Fruit fly (Drosophila melanogaster): ENCODE measurements around the gene CG13404.

CG13404 gene

dm6 chrX:14226093-14226492, 40.0 kb downstream of the CG13404 start, which contains the start of gene mRpL38:
mRpL38 (plus strand) TSS chrX:14226289.
- TF ChIP-seq CG12605 (GFP tag; IDR thresholded peaks at IDR 0.05) (no peak), rn (GFP tag; IDR thresholded peaks at IDR 0.05) (no peak), CG9948 (tag; optimal IDR thresholded peaks at IDR 0.05) (no peak), CG13204 (GFP tag; optimal IDR thresholded peaks at IDR 0.05) (no peak), gl (tag; optimal IDR thresholded peaks at IDR 0.05) (no peak), CG8159 (tag; optimal IDR thresholded peaks at IDR 0.05) (no peak), D1 (tag; optimal IDR thresholded peaks at IDR 0.05) (no peak), CG10348 (GFP tag; IDR thresholded peaks at IDR 0.05) (no peak), CG4496 (GFP tag; IDR thresholded peaks at IDR 0.05) (no peak), Ets98B (GFP tag; IDR thresholded peaks at IDR 0.05) (no peak), fd96Ca (GFP tag; IDR thresholded peaks at IDR 0.05) (no peak)

DNA sequence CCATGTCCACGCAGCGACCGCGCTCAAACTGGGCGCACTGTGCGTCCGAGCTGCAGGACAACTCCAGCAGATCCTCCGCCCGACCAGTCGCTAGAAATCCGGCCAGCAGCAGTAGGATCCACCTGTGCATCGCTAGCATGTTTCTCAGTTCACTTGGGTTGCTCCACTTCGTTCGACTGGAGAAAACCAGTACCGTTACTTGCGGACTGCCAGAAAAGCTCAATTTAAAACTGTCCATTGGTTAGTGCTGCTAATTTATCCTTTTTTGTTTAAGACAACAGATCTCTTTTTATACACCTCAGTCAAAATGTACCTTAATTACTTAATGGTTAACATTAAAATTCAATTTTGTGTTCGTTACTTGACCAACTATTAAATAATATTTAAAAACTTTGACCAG, 40.4 kb downstream of the CG13404 start, which contains the start of gene CG11674:
TSS of gene CG11674 (minus strand) at position 215 of the 400 bp plus-strand sequence.
- TF ChIP-seq CG15710 (tag; optimal IDR thresholded peaks at IDR 0.05) (no peak), CG10348 (GFP tag; IDR thresholded peaks at IDR 0.05) (no peak), CG8159 (tag; optimal IDR thresholded peaks at IDR 0.05) (no peak), CG4496 (GFP tag; IDR thresholded peaks at IDR 0.05) (no peak), CG14655 (GFP tag; optimal IDR thresholded peaks at IDR 0.05) (no peak), CG8301 (tag; optimal IDR thresholded peaks at IDR 0.05) (no peak), Ets98B (GFP tag; IDR thresholded peaks at IDR 0.05) (no peak), CG12605 (GFP tag; IDR thresholded peaks at IDR 0.05) (no peak), gl (tag; optimal IDR thresholded peaks at IDR 0.05) (no peak), fd96Ca (GFP tag; IDR thresholded peaks at IDR 0.05) (no peak), CG13204 (GFP tag; optimal IDR thresholded peaks at IDR 0.05) (no peak), CG34367 (tag; optimal IDR thresholded peaks at IDR 0.05) (no peak), Pif1B (GFP tag; optimal IDR thresholded peaks at IDR 0.05) (no peak), rn (GFP tag; IDR thresholded peaks at IDR 0.05) (no peak)

- TF ChIP-seq CG15710 (tag; optimal IDR thresholded peaks at IDR 0.05) (no peak), CG10348 (GFP tag; IDR thresholded peaks at IDR 0.05) (no peak)
Observed at dm6 chrX:14221995-14222394, 44.1 kb downstream of the CG13404 start.

DNA sequence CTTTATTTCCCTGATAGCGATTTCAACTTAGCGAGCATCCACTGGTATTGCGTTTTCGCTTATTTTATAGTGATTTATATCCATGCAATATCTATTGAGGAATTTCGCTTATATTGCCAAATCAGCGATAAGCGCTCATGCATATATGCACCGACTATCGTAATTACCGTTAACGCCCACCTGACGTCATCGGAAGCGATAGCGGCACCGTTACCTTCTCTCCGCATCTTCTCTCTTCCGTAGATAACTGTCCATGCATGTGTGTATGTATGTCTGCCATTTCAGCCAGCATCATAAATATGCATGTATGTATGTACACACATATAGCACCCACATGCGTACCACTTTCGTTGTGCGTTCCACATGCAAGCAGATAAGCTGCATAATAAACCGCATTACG, 44.9 kb downstream of the CG13404 start:
- TF ChIP-seq CG13204 (GFP tag; optimal IDR thresholded peaks at IDR 0.05) (peak; percentile 7), CG17806 (tag; optimal IDR thresholded peaks at IDR 0.05) (no peak)

DNA sequence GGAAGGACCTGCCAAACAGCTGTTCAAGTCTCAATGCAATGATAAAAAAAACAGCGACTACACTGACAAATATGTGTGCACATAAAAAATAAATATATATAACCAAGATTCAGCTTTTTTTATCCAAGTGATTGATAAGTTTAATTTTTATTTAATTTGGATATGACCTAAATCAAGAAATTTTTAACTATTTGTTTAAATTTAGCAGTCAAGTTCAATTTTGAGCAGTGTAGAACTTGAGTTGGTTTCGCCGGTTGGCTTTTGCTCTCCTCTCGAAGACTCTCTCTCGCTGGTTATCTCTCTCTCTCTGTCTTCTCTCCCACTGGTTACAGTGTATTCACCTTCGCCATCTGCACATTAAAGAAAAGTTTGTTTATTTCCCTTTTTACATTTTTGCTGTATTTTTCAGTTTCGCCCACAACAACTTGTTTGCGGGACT, 48.0 kb downstream of the CG13404 start:
- TF ChIP-seq EcR (GFP tag; optimal IDR thresholded peaks at IDR 0.05) (peak; percentile 93), Snoo (tag; optimal IDR thresholded peaks at IDR 0.05) (peak; percentile 97), CG32121 (GFP tag; IDR thresholded peaks at IDR 0.05) (peak; percentile 95), CG9948 (tag; optimal IDR thresholded peaks at IDR 0.05) (peak; percentile 97), CG8301 (tag; optimal IDR thresholded peaks at IDR 0.05) (peak; percentile 93), CG12605 (GFP tag; IDR thresholded peaks at IDR 0.05) (peak; percentile 96), Pif1A (GFP tag; optimal IDR thresholded peaks at IDR 0.05) (peak; percentile 94), Pif1B (GFP tag; optimal IDR thresholded peaks at IDR 0.05) (peak; percentile 91), CG4496 (GFP tag; IDR thresholded peaks at IDR 0.05) (peak; percentile 97), D1 (tag; optimal IDR thresholded peaks at IDR 0.05) (peak; percentile 95), rn (GFP tag; IDR thresholded peaks at IDR 0.05) (peak; percentile 92), CG34367 (tag; optimal IDR thresholded peaks at IDR 0.05) (peak; percentile 97), Ets98B (GFP tag; IDR thresholded peaks at IDR 0.05) (peak; percentile 94), CG14655 (GFP tag; optimal IDR thresholded peaks at IDR 0.05) (peak; percentile 95), CG17806 (tag; optimal IDR thresholded peaks at IDR 0.05) (peak; percentile 98), CG13204 (GFP tag; optimal IDR thresholded peaks at IDR 0.05) (peak; percentile 93), CG15710 (tag; optimal IDR thresholded peaks at IDR 0.05) (peak; percentile 98), CG10348 (GFP tag; IDR thresholded peaks at IDR 0.05) (peak; percentile 59; the same call in 1 of the 2 replicates), fd96Ca (GFP tag; IDR thresholded peaks at IDR 0.05) (peak; percentile 86), gl (tag; optimal IDR thresholded peaks at IDR 0.05) (peak; percentile 92), CG8159 (tag; optimal IDR thresholded peaks at IDR 0.05) (peak; percentile 98)

DNA sequence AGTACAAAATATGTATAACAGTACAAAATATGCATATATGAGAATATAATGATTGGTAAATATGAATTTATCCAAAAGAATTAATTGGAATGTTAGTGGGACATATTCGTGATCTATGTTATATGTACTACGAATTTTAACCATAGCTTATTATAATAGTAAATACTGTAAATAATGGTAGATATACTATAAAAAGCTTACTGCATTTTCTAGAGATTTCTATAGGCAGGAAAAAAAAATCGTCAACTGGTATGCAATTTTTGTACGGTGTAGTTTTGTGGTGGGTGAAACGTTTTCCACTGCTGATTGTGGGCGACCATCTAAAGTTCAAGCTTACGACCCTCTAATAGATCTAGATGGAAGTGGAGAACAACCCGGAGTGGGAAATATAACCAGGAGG, 49.2 kb downstream of the CG13404 start:
- 0 out of 3 replicates have a peak, but pooled peaks have one; percentile 7 for TF ChIP-seq CG4496 (GFP tag; IDR thresholded peaks at IDR 0.05)
- peak; percentile 16 for TF ChIP-seq CG8301 (tag; optimal IDR thresholded peaks at IDR 0.05)
- no peak for TF ChIP-seq CG12605 (GFP tag; IDR thresholded peaks at IDR 0.05)

DNA sequence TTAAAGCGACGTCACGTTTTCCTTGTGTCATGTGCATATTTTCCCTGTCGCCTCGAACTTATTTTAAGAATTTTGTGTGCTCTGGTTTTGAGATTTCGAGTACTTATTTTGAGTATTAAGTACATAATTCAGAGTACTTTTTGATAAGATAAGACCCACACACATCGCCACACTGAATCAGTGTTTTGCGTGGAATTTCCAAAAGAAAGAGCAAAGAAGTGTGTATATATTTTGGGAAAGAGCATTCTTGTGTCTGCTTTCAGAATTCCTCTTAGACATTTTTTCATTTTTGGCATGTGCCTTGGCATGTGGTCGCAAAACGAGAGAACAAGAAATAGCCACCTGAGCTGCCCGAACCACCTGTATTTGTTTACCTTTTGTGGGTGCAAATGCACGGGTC, 50.2 kb downstream of the CG13404 start:
- TF ChIP-seq fd96Ca (GFP tag; IDR thresholded peaks at IDR 0.05) (no peak; the same call in 2 of the 3 replicates), D1 (tag; optimal IDR thresholded peaks at IDR 0.05) (no peak), CG32121 (GFP tag; IDR thresholded peaks at IDR 0.05) (peak; percentile 51), Pif1A (GFP tag; optimal IDR thresholded peaks at IDR 0.05) (no peak), CG12605 (GFP tag; IDR thresholded peaks at IDR 0.05) (peak; percentile 27; the same call in 1 of the 2 replicates), Pif1B (GFP tag; optimal IDR thresholded peaks at IDR 0.05) (no peak), Snoo (tag; optimal IDR thresholded peaks at IDR 0.05) (no peak), CG17806 (tag; optimal IDR thresholded peaks at IDR 0.05) (no peak), CG34367 (tag; optimal IDR thresholded peaks at IDR 0.05) (no peak), CG13204 (GFP tag; optimal IDR thresholded peaks at IDR 0.05) (no peak), CG9948 (tag; optimal IDR thresholded peaks at IDR 0.05) (no peak), CG10348 (GFP tag; IDR thresholded peaks at IDR 0.05) (no peak), EcR (GFP tag; optimal IDR thresholded peaks at IDR 0.05) (no peak), CG4496 (GFP tag; IDR thresholded peaks at IDR 0.05) (0 out of 3 replicates have a peak, but pooled peaks have one; percentile 21), CG15710 (tag; optimal IDR thresholded peaks at IDR 0.05) (peak; percentile 6), CG14655 (GFP tag; optimal IDR thresholded peaks at IDR 0.05) (peak; percentile 43), Ets98B (GFP tag; IDR thresholded peaks at IDR 0.05) (peak; percentile 31; the same call in 1 of the 2 replicates), rn (GFP tag; IDR thresholded peaks at IDR 0.05) (no peak), gl (tag; optimal IDR thresholded peaks at IDR 0.05) (no peak), CG8301 (tag; optimal IDR thresholded peaks at IDR 0.05) (peak; percentile 31), CG8159 (tag; optimal IDR thresholded peaks at IDR 0.05) (no peak)

Data from whole organism, pupa.